Fruit fly (Drosophila melanogaster) whole organism, wandering third instar larva: ENCODE results near the gene CG12674.

Source experiments
- Abd-B ChIP-seq: fragments of >200 bp; optimal IDR thresholded peaks from 2 replicates; lab custom pipeline; 2017; ENCODE audit warnings: missing biosample characterization, missing genetic modification characterization
- CG32264 ChIP-seq: fragments of 200-800 bp; sonication (Bioruptor generic); optimal IDR thresholded peaks from 2 replicates; lab custom pipeline; 2016; ENCODE audit warnings: missing biosample characterization, missing genetic modification characterization
- CG9705 ChIP-seq: fragments of 200-800 bp; sonication (Bioruptor generic); optimal IDR thresholded peaks from 2 replicates; lab custom pipeline; 2018; ENCODE audit warnings: missing biosample characterization, mild to moderate bottlenecking, missing genetic modification characterization
- Dfd ChIP-seq: fragments of >200 bp; optimal IDR thresholded peaks from 2 replicates; lab custom pipeline; 2017; ENCODE audit warnings: missing biosample characterization, missing genetic modification characterization
- Dif ChIP-seq: fragments of 200-275, 200-300 bp; sonication (Bioruptor generic); optimal IDR thresholded peaks from 2 replicates; lab custom pipeline; 2018; ENCODE audit warnings: missing biosample characterization, missing genetic modification characterization; ENCODE audit not compliant: partially characterized antibody
- GATAd ChIP-seq: sonication (Bioruptor generic); optimal IDR thresholded peaks from 2 replicates; lab custom pipeline; 2016; ENCODE audit warnings: missing biosample characterization, missing genetic modification characterization
- HLH106 ChIP-seq: fragments of 200-800 bp; optimal IDR thresholded peaks from 3 replicates; lab custom pipeline; 2019; ENCODE audit warnings: missing biosample characterization, mild to moderate bottlenecking, missing genetic modification characterization, moderate library complexity
- Hnf4 ChIP-seq: fragments of 200-800 bp; sonication (Bioruptor generic); optimal IDR thresholded peaks from 2 replicates; lab custom pipeline; 2016; ENCODE audit warnings: missing biosample characterization, mild to moderate bottlenecking, missing genetic modification characterization
- Hr83 ChIP-seq: fragments of 200-300 bp; sonication (Bioruptor generic); optimal IDR thresholded peaks from 2 replicates; lab custom pipeline; 2016; ENCODE audit warnings: missing biosample characterization, mild to moderate bottlenecking, missing genetic modification characterization, moderate library complexity; ENCODE audit not compliant: poor library complexity, severe bottlenecking
- Jra ChIP-seq: sonication (Bioruptor generic); optimal IDR thresholded peaks from 2 replicates; lab custom pipeline; 2016; ENCODE audit warnings: missing biosample characterization, missing genetic modification characterization
- Mio ChIP-seq: sonication (Bioruptor generic); optimal IDR thresholded peaks from 2 replicates; lab custom pipeline; 2016; ENCODE audit warnings: missing biosample characterization, missing genetic modification characterization
- Myc ChIP-seq: fragments of >200 bp; optimal IDR thresholded peaks from 2 replicates; lab custom pipeline; 2017
- N ChIP-seq: fragments of >200 bp; optimal IDR thresholded peaks from 2 replicates; lab custom pipeline; 2018; ENCODE audit warnings: missing biosample characterization, missing external identifiers, missing genetic modification characterization
- Rel ChIP-seq, 2 experiments: fragments of 200-800 bp; sonication (Bioruptor generic) in 1 of 2; optimal IDR thresholded peaks; 2 replicates in 1 of 2; 3 replicates in 1 of 2; lab custom pipeline; 2016 to 2019; ENCODE audit warnings: mild to moderate bottlenecking in 2 of 2, missing biosample characterization in 2 of 2, missing genetic modification characterization in 2 of 2, moderate library complexity in 1 of 2
- Sp1 ChIP-seq: fragments of 200-800 bp; sonication (Bioruptor generic); optimal IDR thresholded peaks from 3 replicates; lab custom pipeline; 2019; ENCODE audit warnings: missing biosample characterization, mild to moderate bottlenecking, missing genetic modification characterization, moderate library complexity
- br ChIP-seq: fragments of 200-800 bp; sonication (Bioruptor generic); optimal IDR thresholded peaks from 2 replicates; lab custom pipeline; 2016; ENCODE audit warnings: missing biosample characterization, missing genetic modification characterization
- brk ChIP-seq: fragments of 200-800 bp; sonication (Bioruptor generic); optimal IDR thresholded peaks from 2 replicates; lab custom pipeline; 2016; ENCODE audit warnings: missing biosample characterization, mild to moderate bottlenecking, missing genetic modification characterization
- dl ChIP-seq, 2 experiments: fragments of 175-275, 200-275 bp in 1 of 2; fragments of 200-275 bp in 1 of 2; sonication (Bioruptor generic); optimal IDR thresholded peaks; lab custom pipeline; 2018; ENCODE audit warnings: mild to moderate bottlenecking in 2 of 2, missing biosample characterization in 2 of 2, missing genetic modification characterization in 2 of 2, moderate library complexity in 2 of 2; ENCODE audit not compliant: partially characterized antibody in 2 of 2, insufficient read depth in 1 of 2
- dmrt93B ChIP-seq: fragments of 200-800 bp; sonication (Bioruptor generic); optimal IDR thresholded peaks from 2 replicates; lab custom pipeline; 2018; ENCODE audit warnings: missing biosample characterization, mild to moderate bottlenecking, missing genetic modification characterization
- ey ChIP-seq: fragments of 200-800 bp; sonication (Bioruptor generic); optimal IDR thresholded peaks from 2 replicates; lab custom pipeline; 2016; ENCODE audit warnings: missing biosample characterization, missing genetic modification characterization
- fru ChIP-seq: fragments of 200-800 bp; sonication (Bioruptor generic); optimal IDR thresholded peaks from 3 replicates; lab custom pipeline; 2016; ENCODE audit warnings: missing biosample characterization, mild to moderate bottlenecking, missing genetic modification characterization
- h ChIP-seq: fragments of 200-800 bp; sonication (Bioruptor generic); optimal IDR thresholded peaks from 3 replicates; lab custom pipeline; 2016; ENCODE audit warnings: missing biosample characterization, mild to moderate bottlenecking, missing genetic modification characterization
- pan ChIP-seq: fragments of >200 bp; optimal IDR thresholded peaks from 2 replicates; lab custom pipeline; 2017
- psq ChIP-seq: fragments of 200-800 bp; sonication (Bioruptor generic); optimal IDR thresholded peaks from 3 replicates; lab custom pipeline; 2017; ENCODE audit warnings: missing biosample characterization, mild to moderate bottlenecking, missing genetic modification characterization, moderate library complexity
- sage ChIP-seq: fragments of 200-800 bp; sonication (Bioruptor generic); optimal IDR thresholded peaks from 2 replicates; lab custom pipeline; 2016; ENCODE audit warnings: missing biosample characterization, mild to moderate bottlenecking, missing genetic modification characterization
- tai ChIP-seq: sonication (Bioruptor generic); optimal IDR thresholded peaks from 2 replicates; lab custom pipeline; 2016; ENCODE audit warnings: missing biosample characterization, missing genetic modification characterization
- woc ChIP-seq: sonication (Bioruptor generic); optimal IDR thresholded peaks from 2 replicates; lab custom pipeline; 2016; ENCODE audit warnings: missing biosample characterization, mild to moderate bottlenecking, missing genetic modification characterization

The CG12674 gene

dm6 chr2L:2037165-2037550 is 42.6 kb upstream of the CG12674 start, which contains the start of gene lectin-22C:
lectin-22C (minus strand) TSS chr2L:2037265.
- TF ChIP-seq Abd-B (GFP tag; lab: Kevin White, UChicago) (no peak), Hnf4 (GFP tag; lab: Kevin White, UChicago) (no peak), HLH106 (tag; lab: Kevin White, UChicago) (no peak), fru (GFP tag; lab: Kevin White, UChicago) (no peak), pan (lab: Kevin White, UChicago) (no peak), dmrt93B (no peak), brk (GFP tag; lab: Kevin White, UChicago) (no peak), N (no peak)
- TF ChIP-seq, all 38 proteins: peak for 0

dm6 chr2L:2037551-2038252 is 42.0 kb upstream of the CG12674 start:
- TF ChIP-seq tai (GFP tag; lab: Kevin White, UChicago) (no peak), Hr83 (GFP tag; lab: Kevin White, UChicago) (peak; percentile 1), br (no peak), psq (GFP tag; lab: Kevin White, UChicago) (peak; percentile 49), Dif (no peak), CG32264 (GFP tag; lab: Kevin White, UChicago) (no peak), Mio (GFP tag; lab: Kevin White, UChicago) (no peak), Myc (lab: Kevin White, UChicago) (peak; percentile 86), Jra (GFP tag; lab: Kevin White, UChicago) (no peak), woc (GFP tag; lab: Kevin White, UChicago) (no peak), Rel (GFP tag; optimal IDR thresholded peaks at IDR 0.05; lab: Kevin White, UChicago) (no peak), Rel (tag; optimal IDR thresholded peaks at IDR 0.05; lab: Kevin White, UChicago) (peak; percentile 71), CG9705 (GFP tag; lab: Kevin White, UChicago) (no peak), N (peak; percentile 21)

dm6 chr2L:2038253-2038955 is 41.3 kb upstream of the CG12674 start:
- TF ChIP-seq sage (no peak), h (peak; percentile 49), Sp1 (GFP tag; lab: Kevin White, UChicago) (no peak), Hnf4 (GFP tag; lab: Kevin White, UChicago) (peak; percentile 24), ey (peak; percentile 19)
- TF ChIP-seq, all 38 proteins: peak for 3

dm6 chr2L:2038956-2039263 is 40.8 kb upstream of the CG12674 start:
- TF ChIP-seq woc (GFP tag; lab: Kevin White, UChicago) = no peak
- no peak for TF ChIP-seq Jra (GFP tag; lab: Kevin White, UChicago)
- no peak for TF ChIP-seq Myc (lab: Kevin White, UChicago)
- TF ChIP-seq Dfd (GFP tag; lab: Kevin White, UChicago) = no peak
- no peak for TF ChIP-seq Rel (GFP tag; optimal IDR thresholded peaks at IDR 0.05; lab: Kevin White, UChicago)
- TF ChIP-seq Rel (tag; optimal IDR thresholded peaks at IDR 0.05; lab: Kevin White, UChicago) = peak; percentile 90

- TF ChIP-seq Mio (GFP tag; lab: Kevin White, UChicago) (no peak), N (no peak), dl (GFP tag; optimal IDR thresholded peaks at IDR 0.05; lab: Kevin White, UChicago; ENCODE audit: insufficient read depth in 1 of 2, partially characterized antibody in 2 of 2) (no peak), sage (no peak), GATAd (GFP tag; lab: Kevin White, UChicago) (no peak), tai (GFP tag; lab: Kevin White, UChicago) (no peak), h (no peak), CG32264 (GFP tag; lab: Kevin White, UChicago) (no peak), Abd-B (GFP tag; lab: Kevin White, UChicago) (no peak), ey (no peak), brk (GFP tag; lab: Kevin White, UChicago) (no peak), Hr83 (GFP tag; lab: Kevin White, UChicago) (no peak), woc (GFP tag; lab: Kevin White, UChicago) (no peak), dmrt93B (no peak), Jra (GFP tag; lab: Kevin White, UChicago) (no peak)
- TF ChIP-seq, all 38 proteins: peak for 0
Measured at dm6 chr2L:2039458-2039857, 40.3 kb upstream of the CG12674 start.
